Fruit fly (Drosophila melanogaster): ENCODE measurements around the gene cas.

The cas gene

dm6 chr3R:5682921-5683748 is 33.5 kb downstream of the cas start (continued):
- TF ChIP-seq wdn (GFP tag; IDR thresholded peaks at IDR 0.05) (no peak), Hr51 (GFP tag; optimal IDR thresholded peaks at IDR 0.05) (peak in 1 of 2 experiments; percentile 9), CG2678 (tag; optimal IDR thresholded peaks at IDR 0.05) (no peak), CG2202 (tag; optimal IDR thresholded peaks at IDR 0.05) (peak; percentile 59), lov (optimal IDR thresholded peaks at IDR 0.05) (no peak), lov (GFP tag; IDR thresholded peaks at IDR 0.05) (no peak), rib (GFP tag; IDR thresholded peaks at IDR 0.05) (no peak), CG7987 (GFP tag; optimal IDR thresholded peaks at IDR 0.05) (no peak), CG3995 (GFP tag; optimal IDR thresholded peaks at IDR 0.05) (no peak), zf30C (GFP tag; optimal IDR thresholded peaks at IDR 0.05) (no peak), emc (GFP tag; optimal IDR thresholded peaks at IDR 0.05) (no peak), CG8478 (optimal IDR thresholded peaks at IDR 0.05) (no peak), CG13296 (GFP tag; optimal IDR thresholded peaks at IDR 0.05) (no peak), CG17359 (tag; optimal IDR thresholded peaks at IDR 0.05) (peak; percentile 77), CG17612 (GFP tag; IDR thresholded peaks at IDR 0.05) (no peak), Atf6 (GFP tag; IDR thresholded peaks at IDR 0.05) (no peak), Pdp1 (GFP tag; optimal IDR thresholded peaks at IDR 0.05) (peak in 1 of 2 experiments; percentile 35), Fer1 (GFP tag; optimal IDR thresholded peaks at IDR 0.05) (peak; percentile 54), Optix (GFP tag; IDR thresholded peaks at IDR 0.05) (no peak), eve (GFP tag; optimal IDR thresholded peaks at IDR 0.05) (no peak), gce (GFP tag; IDR thresholded peaks at IDR 0.05) (peak; percentile 18; the same call in 1 of the 3 replicates), CG1024 (GFP tag; IDR thresholded peaks at IDR 0.05) (no peak), unc-4 (GFP tag; IDR thresholded peaks at IDR 0.05; ENCODE audit: partially characterized antibody) (no peak), fu2 (GFP tag; optimal IDR thresholded peaks at IDR 0.05) (no peak), CG6175 (GFP tag; IDR thresholded peaks at IDR 0.05) (peak; percentile 65; the same call in 1 of the 3 replicates), BtbVII (GFP tag; optimal IDR thresholded peaks at IDR 0.05) (no peak), CG11093 (GFP tag; IDR thresholded peaks at IDR 0.05) (0 out of 3 replicates have a peak, but pooled peaks have one; percentile 33), cg (GFP tag; optimal IDR thresholded peaks at IDR 0.05) (no peak), CG17802 (tag; optimal IDR thresholded peaks at IDR 0.05) (no peak), da (GFP tag; optimal IDR thresholded peaks at IDR 0.05) (no peak), CG12155 (GFP tag; optimal IDR thresholded peaks at IDR 0.05) (peak; percentile 27), Poxn (GFP tag; IDR thresholded peaks at IDR 0.05) (no peak), ERR (GFP tag; optimal IDR thresholded peaks at IDR 0.05) (no peak), org-1 (GFP tag; optimal IDR thresholded peaks at IDR 0.05) (peak; percentile 35), jing (GFP tag; optimal IDR thresholded peaks at IDR 0.05) (peak; percentile 50), ham (GFP tag; IDR thresholded peaks at IDR 0.05) (no peak), CG1233 (GFP tag; optimal IDR thresholded peaks at IDR 0.05) (peak; percentile 57), CG31441 (GFP tag; IDR thresholded peaks at IDR 0.05) (peak; percentile 83), Side (GFP tag; optimal IDR thresholded peaks at IDR 0.05) (no peak), D19A (tag; optimal IDR thresholded peaks at IDR 0.05) (peak; percentile 77), CG32532 (GFP tag; IDR thresholded peaks at IDR 0.05) (no peak), NC2β (GFP tag; optimal IDR thresholded peaks at IDR 0.05) (peak; percentile 34), lab (GFP tag; optimal IDR thresholded peaks at IDR 0.05) (no peak), CG4617 (GFP tag; optimal IDR thresholded peaks at IDR 0.05; ENCODE audit: borderline replicate concordance) (peak; percentile 12), CG6654 (GFP tag; optimal IDR thresholded peaks at IDR 0.05) (no peak), PHDP (tag; optimal IDR thresholded peaks at IDR 0.05) (no peak), CG17186 (GFP tag; optimal IDR thresholded peaks at IDR 0.05) (no peak), Hr39 (optimal IDR thresholded peaks at IDR 0.05) (no peak), zfh1 (GFP tag; IDR thresholded peaks at IDR 0.05) (peak; percentile 76), CG3726 (GFP tag; IDR thresholded peaks at IDR 0.05) (no peak), nmo (GFP tag; optimal IDR thresholded peaks at IDR 0.05) (peak; percentile 73)

All from whole organism, embryonic.